Fruit fly (Drosophila melanogaster): ENCODE data around the gene CG12204.
A peak's percentile ranks its signal among the peaks of the same experiment; 100 is the strongest.

CG12204 gene

dm6 chrX:19479869-19480326 is 14.3 kb downstream of the CG12204 start, which contains the start of the genes Naa15-16 and mRpS14 (continued):
- no peak for TF ChIP-seq sqz (GFP tag; optimal IDR thresholded peaks at IDR 0.05)
- TF ChIP-seq crol (GFP tag; IDR thresholded peaks at IDR 0.05) = no peak
- TF ChIP-seq Fer1 (GFP tag; optimal IDR thresholded peaks at IDR 0.05) = peak; percentile 19
- TF ChIP-seq CG12769 (tag; optimal IDR thresholded peaks at IDR 0.05) = no peak
- no peak for TF ChIP-seq gt (GFP tag; IDR thresholded peaks at IDR 0.05)
- TF ChIP-seq mam (GFP tag; optimal IDR thresholded peaks at IDR 0.05) = no peak
- TF ChIP-seq CG15601 (tag; optimal IDR thresholded peaks at IDR 0.05) = no peak
- no peak for TF ChIP-seq Stat92E (GFP tag; optimal IDR thresholded peaks at IDR 0.05)
- TF ChIP-seq CG30431 (GFP tag; optimal IDR thresholded peaks at IDR 0.05) = no peak
- no peak for TF ChIP-seq repo (GFP tag; optimal IDR thresholded peaks at IDR 0.05)
- TF ChIP-seq CG6813 (GFP tag; optimal IDR thresholded peaks at IDR 0.05) = no peak
- TF ChIP-seq CG18262 (tag; optimal IDR thresholded peaks at IDR 0.05) = no peak
- TF ChIP-seq CG18476 (GFP tag; optimal IDR thresholded peaks at IDR 0.05) = no peak
- no peak for TF ChIP-seq Mrtf (GFP tag; IDR thresholded peaks at IDR 0.05)
- TF ChIP-seq knrl (GFP tag; IDR thresholded peaks at IDR 0.05; ENCODE audit: partially characterized antibody) = 0 out of 3 replicates have a peak, but pooled peaks have one; percentile 19
- TF ChIP-seq TFAM (GFP tag; optimal IDR thresholded peaks at IDR 0.05) = no peak
- TF ChIP-seq CHES-1-like (GFP tag; optimal IDR thresholded peaks at IDR 0.05) = no peak
- TF ChIP-seq CG10431 (GFP tag; optimal IDR thresholded peaks at IDR 0.05) = no peak
- TF ChIP-seq CG9817 (tag; optimal IDR thresholded peaks at IDR 0.05) = no peak
- TF ChIP-seq CG4424 (GFP tag; optimal IDR thresholded peaks at IDR 0.05) = no peak
- TF ChIP-seq CG9727 (GFP tag; optimal IDR thresholded peaks at IDR 0.05) = no peak
- TF ChIP-seq CG10959 (GFP tag; IDR thresholded peaks at IDR 0.05) = no peak
- no peak for TF ChIP-seq ap (GFP tag; IDR thresholded peaks at IDR 0.05)
- TF ChIP-seq ken (GFP tag; IDR thresholded peaks at IDR 0.05) = no peak
- TF ChIP-seq sisA (GFP tag; IDR thresholded peaks at IDR 0.05) = no peak
- no peak for TF ChIP-seq CG12391 (tag; optimal IDR thresholded peaks at IDR 0.05)
- 0 out of 3 replicates have a peak, but pooled peaks have one; percentile 25 for TF ChIP-seq Doc3 (GFP tag; IDR thresholded peaks at IDR 0.05; ENCODE audit: partially characterized antibody)
- TF ChIP-seq CG2875 (GFP tag; optimal IDR thresholded peaks at IDR 0.05) = no peak
- peak; percentile 79 for TF ChIP-seq CG7357 (GFP tag; IDR thresholded peaks at IDR 0.05)
- peak; percentile 22 for TF ChIP-seq twi (tag; optimal IDR thresholded peaks at IDR 0.05)
- no peak for TF ChIP-seq dmrt11E (tag; optimal IDR thresholded peaks at IDR 0.05)
- TF ChIP-seq Six4 (GFP tag; optimal IDR thresholded peaks at IDR 0.05) = no peak
- no peak for TF ChIP-seq sd (tag; optimal IDR thresholded peaks at IDR 0.05)
- no peak for TF ChIP-seq CG1603 (tag; optimal IDR thresholded peaks at IDR 0.05)
- no peak for TF ChIP-seq ase (GFP tag; IDR thresholded peaks at IDR 0.05)
- no peak for TF ChIP-seq dimm (GFP tag; IDR thresholded peaks at IDR 0.05)
- TF ChIP-seq CG4820 (GFP tag; optimal IDR thresholded peaks at IDR 0.05) = no peak
- no peak for TF ChIP-seq CG18599 (GFP tag; optimal IDR thresholded peaks at IDR 0.05)
- no peak for TF ChIP-seq CG11504 (tag; optimal IDR thresholded peaks at IDR 0.05)
- no peak for TF ChIP-seq nom (GFP tag; optimal IDR thresholded peaks at IDR 0.05)
- peak; percentile 91 for TF ChIP-seq Sin3A (optimal IDR thresholded peaks at IDR 0.05)
- peak; percentile 43 for TF ChIP-seq CG2116 (GFP tag; optimal IDR thresholded peaks at IDR 0.05)
- TF ChIP-seq CG12236 (GFP tag; optimal IDR thresholded peaks at IDR 0.05) = no peak
- peak; percentile 47; the same call in 1 of the 2 replicates for TF ChIP-seq unc-4 (GFP tag; IDR thresholded peaks at IDR 0.05; ENCODE audit: partially characterized antibody)
- TF ChIP-seq Trl (optimal IDR thresholded peaks at IDR 0.05) = no peak
- TF ChIP-seq Trl (GFP tag; optimal IDR thresholded peaks at IDR 0.05) = no peak
- TF ChIP-seq CG6175 (GFP tag; IDR thresholded peaks at IDR 0.05) = no peak
- no peak for TF ChIP-seq CG12744 (GFP tag; optimal IDR thresholded peaks at IDR 0.05)
- no peak for TF ChIP-seq CrebB (tag; optimal IDR thresholded peaks at IDR 0.05)
- no peak for TF ChIP-seq tap (tag; optimal IDR thresholded peaks at IDR 0.05)
- TF ChIP-seq inv (GFP tag; IDR thresholded peaks at IDR 0.05; ENCODE audit: partially characterized antibody) = peak; percentile 39; the same call in 1 of the 2 replicates

All from whole organism, embryonic.